Worm (Caenorhabditis elegans) whole organism, early embryonic: ENCODE data around the gene ZK593.2.

ENCODE experiments used
- B0310.2 ChIP-seq: sonication (generic microtip); optimal IDR thresholded peaks from 2 replicates; lab custom pipeline; 2016; ENCODE audit warnings: mild to moderate bottlenecking, missing genetic modification characterization, missing compliant biosample characterization
- F13C5.2 ChIP-seq: sonication (generic microtip); optimal IDR thresholded peaks from 2 replicates; lab custom pipeline; 2017; ENCODE audit warnings: mild to moderate bottlenecking, missing genetic modification characterization, inconsistent platforms, missing compliant biosample characterization
- aly-1 ChIP-seq: sonication (generic microtip); optimal IDR thresholded peaks from 2 replicates; lab custom pipeline; 2016; ENCODE audit warnings: missing genetic modification characterization, missing compliant biosample characterization
- ama-1 ChIP-seq: fragments of 150-350 bp; optimal IDR thresholded peaks from 2 replicates; lab custom pipeline; 2014
- ceh-13 ChIP-seq: fragments of 200-800 bp; sonication (Bioruptor generic); optimal IDR thresholded peaks from 2 replicates; lab custom pipeline; 2018; ENCODE audit warnings: mild to moderate bottlenecking, missing genetic modification characterization, missing compliant biosample characterization
- ceh-36 ChIP-seq: sonication (generic microtip); optimal IDR thresholded peaks from 2 replicates; lab custom pipeline; 2016; ENCODE audit warnings: missing genetic modification characterization, inconsistent platforms, missing compliant biosample characterization
- ets-7 ChIP-seq: sonication (generic microtip); optimal IDR thresholded peaks from 2 replicates; lab custom pipeline; 2016; ENCODE audit warnings: missing genotype, missing genetic modification characterization, missing compliant biosample characterization
- flt-1 ChIP-seq: fragments of 200-800 bp; sonication (Bioruptor generic); IDR thresholded peaks from 2 replicates; pipeline ENCODE4 v1.3.6; 2022; ENCODE audit warnings: missing genetic modification characterization, missing compliant biosample characterization
- hmbx-1 ChIP-seq: sonication (generic microtip); optimal IDR thresholded peaks from 2 replicates; lab custom pipeline; 2016; ENCODE audit warnings: mild to moderate bottlenecking, missing genetic modification characterization, missing compliant biosample characterization
- hmg-4 ChIP-seq: fragments of 200-800 bp; sonication (Bioruptor generic); optimal IDR thresholded peaks from 2 replicates; lab custom pipeline; 2018; ENCODE audit warnings: mild to moderate bottlenecking, missing genetic modification characterization, missing compliant biosample characterization
- hnd-1 ChIP-seq: sonication (generic microtip); optimal IDR thresholded peaks from 2 replicates; lab custom pipeline; 2016; ENCODE audit warnings: missing genetic modification characterization, missing compliant biosample characterization
- pes-1 ChIP-seq: fragments of 200-800 bp; sonication (Bioruptor generic); IDR thresholded peaks from 2 replicates; pipeline ENCODE4 v1.3.6; 2022; ENCODE audit warnings: missing genetic modification reagents, missing genetic modification characterization, missing compliant biosample characterization
- scrt-1 ChIP-seq: fragments of 200-800 bp; sonication (Bioruptor generic); IDR thresholded peaks from 2 replicates; pipeline ENCODE4 v1.3.6; 2022; ENCODE audit warnings: missing genetic modification characterization, missing compliant biosample characterization
- sea-1 ChIP-seq: fragments of 200-800 bp; sonication (Bioruptor generic); conservative IDR thresholded peaks from 2 replicates; pipeline ENCODE4 v1.3.6; 2022; ENCODE audit warnings: missing genetic modification characterization, missing compliant biosample characterization
- tbx-11 ChIP-seq: fragments of 200-800 bp; sonication (Bioruptor generic); IDR thresholded peaks from 2 replicates; pipeline ENCODE4 v1.3.6; 2022; ENCODE audit warnings: missing genetic modification characterization, missing compliant biosample characterization
- tbx-37 ChIP-seq: fragments of 200-800 bp; sonication (Bioruptor generic); conservative IDR thresholded peaks from 2 replicates; pipeline ENCODE4 v1.3.6; 2022; ENCODE audit warnings: missing genetic modification reagents, missing genetic modification characterization, missing compliant biosample characterization
- tra-4 ChIP-seq: sonication (generic microtip); optimal IDR thresholded peaks from 2 replicates; lab custom pipeline; 2017; ENCODE audit warnings: missing genetic modification characterization, missing compliant biosample characterization

Gene ZK593.2

DNA sequence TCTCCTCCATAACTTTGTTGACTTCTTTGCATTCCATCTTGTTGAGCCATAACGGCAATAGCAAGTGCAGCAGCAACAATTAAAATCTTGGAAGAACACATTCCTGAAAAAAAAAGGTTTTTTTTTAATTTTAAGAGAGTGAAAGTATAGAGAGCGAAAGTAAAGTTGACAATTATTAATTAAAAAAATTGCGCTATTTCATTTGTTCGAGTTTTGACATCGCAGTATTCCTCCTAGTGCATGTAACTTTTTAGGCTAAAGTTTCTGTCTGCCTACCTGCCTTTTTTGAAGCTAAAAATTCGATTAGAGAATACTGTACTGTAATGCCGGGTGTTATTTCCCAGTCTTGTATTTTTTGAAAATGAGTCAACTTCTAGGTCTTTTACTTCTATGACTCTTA lies 21.2 kb upstream of the ZK593.2 start, which contains the start of gene srlf-12:
Gene srlf-12, minus strand, starts transcription at position 101 of the 400 bp plus-strand sequence.
- TF ChIP-seq hnd-1 (tag; lab: Kevin White, UChicago): no peak
- no peak for TF ChIP-seq ama-1
- TF ChIP-seq hmbx-1 (tag; lab: Kevin White, UChicago): no peak
- no peak for TF ChIP-seq pes-1 (GFP tag; lab: Robert Waterston, UW)
- no peak for TF ChIP-seq ceh-13
- no peak for TF ChIP-seq tbx-11 (GFP tag; lab: Robert Waterston, UW)
- TF ChIP-seq sea-1 (GFP tag; lab: Robert Waterston, UW): no peak
- no peak for TF ChIP-seq tra-4
- TF ChIP-seq F13C5.2: no peak
- TF ChIP-seq flt-1 (GFP tag; lab: Robert Waterston, UW): no peak
- no peak for TF ChIP-seq hmg-4 (GFP tag; lab: Kevin White, UChicago)
- no peak for TF ChIP-seq ceh-36
- TF ChIP-seq scrt-1: no peak
- TF ChIP-seq aly-1 (tag; lab: Kevin White, UChicago): no peak

ce11 chrIV:10894255-10894654 lies 18.9 kb upstream of the ZK593.2 start, which contains the start of gene srlf-14:
Gene srlf-14 (minus strand): TSS chrIV:10894355.
- no peak for TF ChIP-seq aly-1 (tag; lab: Kevin White, UChicago)
- TF ChIP-seq ceh-13: no peak
- TF ChIP-seq ets-7 (tag; lab: Kevin White, UChicago): no peak

ce11 chrIV:10896512-10896911 lies 16.7 kb upstream of the ZK593.2 start, which contains the start of gene srlf-13:
Gene srlf-13 (minus strand): TSS chrIV:10896612.
- TF ChIP-seq F13C5.2: no peak
- TF ChIP-seq tra-4: no peak
- no peak for TF ChIP-seq hmbx-1 (tag; lab: Kevin White, UChicago)
- TF ChIP-seq ama-1: no peak
- TF ChIP-seq pes-1 (GFP tag; lab: Robert Waterston, UW): no peak
- no peak for TF ChIP-seq hmg-4 (GFP tag; lab: Kevin White, UChicago)
- TF ChIP-seq hnd-1 (tag; lab: Kevin White, UChicago): no peak
- no peak for TF ChIP-seq aly-1 (tag; lab: Kevin White, UChicago)
- no peak for TF ChIP-seq ets-7 (tag; lab: Kevin White, UChicago)
- TF ChIP-seq B0310.2 (tag; lab: Kevin White, UChicago): no peak
- no peak for TF ChIP-seq sea-1 (GFP tag; lab: Robert Waterston, UW)
- no peak for TF ChIP-seq ceh-13
- TF ChIP-seq tbx-37: no peak

ce11 chrIV:10898160-10898559 lies 15.0 kb upstream of the ZK593.2 start:
- TF ChIP-seq hnd-1 (tag; lab: Kevin White, UChicago): no peak
- no peak for TF ChIP-seq B0310.2 (tag; lab: Kevin White, UChicago)

DNA sequence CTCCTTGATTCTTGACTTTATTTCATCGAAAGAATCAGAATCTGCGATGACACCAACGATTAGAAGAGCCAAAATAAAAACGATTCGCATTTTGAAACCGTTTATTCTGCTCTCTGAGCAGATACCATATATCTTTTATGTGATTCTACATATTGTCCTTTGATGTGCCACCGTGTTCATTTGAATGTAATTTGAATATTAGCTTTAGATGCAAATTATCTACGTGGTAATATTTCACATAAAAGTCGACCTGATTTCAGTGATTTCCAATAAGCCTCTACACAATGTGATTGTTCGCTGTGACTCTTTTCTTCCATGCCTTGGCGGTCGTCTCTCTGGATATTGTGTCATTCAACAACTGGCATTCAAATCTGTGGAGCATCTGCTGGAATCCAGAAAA lies 14.1 kb upstream of the ZK593.2 start, which contains the start of the genes F13E9.9 and F13E9.19:
Gene F13E9.9, minus strand, starts transcription at position 101 of the 400 bp plus-strand sequence.
Gene F13E9.19, plus strand, starts transcription at position 316 of the 400 bp plus-strand sequence.
- TF ChIP-seq sea-1 (GFP tag; lab: Robert Waterston, UW) (no peak), B0310.2 (tag; lab: Kevin White, UChicago) (no peak), tra-4 (no peak), hmbx-1 (tag; lab: Kevin White, UChicago) (no peak), F13C5.2 (no peak), ceh-13 (no peak), flt-1 (GFP tag; lab: Robert Waterston, UW) (no peak), pes-1 (GFP tag; lab: Robert Waterston, UW) (no peak), scrt-1 (no peak), aly-1 (tag; lab: Kevin White, UChicago) (no peak), ets-7 (tag; lab: Kevin White, UChicago) (no peak)

ce11 chrIV:10900083-10900482 lies 13.1 kb upstream of the ZK593.2 start, which contains the start of gene srlf-30:
Gene srlf-30 (plus strand): TSS chrIV:10900383.
- TF ChIP-seq F13C5.2: no peak
- no peak for TF ChIP-seq hnd-1 (tag; lab: Kevin White, UChicago)
- no peak for TF ChIP-seq hmbx-1 (tag; lab: Kevin White, UChicago)
- no peak for TF ChIP-seq ceh-36
- TF ChIP-seq flt-1 (GFP tag; lab: Robert Waterston, UW): no peak
- TF ChIP-seq B0310.2 (tag; lab: Kevin White, UChicago): no peak
- no peak for TF ChIP-seq ets-7 (tag; lab: Kevin White, UChicago)
- no peak for TF ChIP-seq sea-1 (GFP tag; lab: Robert Waterston, UW)
- no peak for TF ChIP-seq tbx-37
- no peak for TF ChIP-seq scrt-1
- TF ChIP-seq ama-1: no peak
- TF ChIP-seq hmg-4 (GFP tag; lab: Kevin White, UChicago): no peak
- TF ChIP-seq tbx-11 (GFP tag; lab: Robert Waterston, UW): no peak
- no peak for TF ChIP-seq pes-1 (GFP tag; lab: Robert Waterston, UW)
- TF ChIP-seq aly-1 (tag; lab: Kevin White, UChicago): no peak
- TF ChIP-seq ceh-13: no peak
- no peak for TF ChIP-seq tra-4

ce11 chrIV:10902476-10902875 lies 10.7 kb upstream of the ZK593.2 start:
- TF ChIP-seq hmbx-1 (tag; lab: Kevin White, UChicago): no peak
- TF ChIP-seq flt-1 (GFP tag; lab: Robert Waterston, UW): no peak
- TF ChIP-seq B0310.2 (tag; lab: Kevin White, UChicago): no peak
- no peak for TF ChIP-seq tbx-37
- no peak for TF ChIP-seq aly-1 (tag; lab: Kevin White, UChicago)
- no peak for TF ChIP-seq hmg-4 (GFP tag; lab: Kevin White, UChicago)
- TF ChIP-seq ceh-13: no peak
- TF ChIP-seq ama-1: no peak
- TF ChIP-seq F13C5.2: no peak
- no peak for TF ChIP-seq tra-4
- TF ChIP-seq ceh-36: no peak
- TF ChIP-seq hnd-1 (tag; lab: Kevin White, UChicago): no peak
- no peak for TF ChIP-seq tbx-11 (GFP tag; lab: Robert Waterston, UW)
- no peak for TF ChIP-seq scrt-1
- TF ChIP-seq pes-1 (GFP tag; lab: Robert Waterston, UW): no peak
- TF ChIP-seq sea-1 (GFP tag; lab: Robert Waterston, UW): no peak
- no peak for TF ChIP-seq ets-7 (tag; lab: Kevin White, UChicago)

- TF ChIP-seq aly-1 (tag; lab: Kevin White, UChicago) (no peak), sea-1 (GFP tag; lab: Robert Waterston, UW) (no peak), ceh-36 (no peak), tra-4 (no peak)
Measured at ce11 chrIV:10904282-10904681, 8.9 kb upstream of the ZK593.2 start, which contains the start of gene ZK596.3. Gene ZK596.3 (minus strand): TSS chrIV:10904382.
